Worm (Caenorhabditis elegans) whole organism, late embryonic: ENCODE measurements around the gene W03D2.9.

Source experiments
- F13H6.1 ChIP-seq: sonication (generic microtip); optimal IDR thresholded peaks from 2 replicates; lab custom pipeline; 2016; ENCODE audit warnings: missing genetic modification characterization, missing compliant biosample characterization
- ceh-24 ChIP-seq: sonication (generic microtip); optimal IDR thresholded peaks from 2 replicates; lab custom pipeline; 2016; ENCODE audit warnings: mild to moderate bottlenecking, missing genetic modification characterization, missing compliant biosample characterization
- ceh-45 ChIP-seq: fragments of 200-800 bp; sonication (Bioruptor generic); IDR thresholded peaks from 2 replicates; pipeline ENCODE4 v1.3.6; 2022; ENCODE audit warnings: missing genetic modification reagents, missing genetic modification characterization, missing compliant biosample characterization
- nfya-1 ChIP-seq: sonication (generic microtip); optimal IDR thresholded peaks from 2 replicates; lab custom pipeline; 2017; ENCODE audit warnings: missing genetic modification characterization, mild to moderate bottlenecking, missing compliant biosample characterization, antibody characterized with exemption, moderate library complexity
- pax-1 ChIP-seq: fragments of 150-350 bp; optimal IDR thresholded peaks from 2 replicates; lab custom pipeline; 2014; ENCODE audit warnings: missing biosample characterization, missing genetic modification characterization
- pqm-1 ChIP-seq: sonication (generic microtip); optimal IDR thresholded peaks from 2 replicates; lab custom pipeline; 2016; ENCODE audit warnings: missing genetic modification characterization, missing compliant biosample characterization
- tbx-2 ChIP-seq: sonication (generic microtip); optimal IDR thresholded peaks from 2 replicates; lab custom pipeline; 2016; ENCODE audit warnings: missing genetic modification characterization, missing compliant biosample characterization
- tbx-7 ChIP-seq: sonication (generic microtip); optimal IDR thresholded peaks from 2 replicates; lab custom pipeline; 2016; ENCODE audit warnings: missing genotype, missing genetic modification characterization, missing compliant biosample characterization

DNA sequence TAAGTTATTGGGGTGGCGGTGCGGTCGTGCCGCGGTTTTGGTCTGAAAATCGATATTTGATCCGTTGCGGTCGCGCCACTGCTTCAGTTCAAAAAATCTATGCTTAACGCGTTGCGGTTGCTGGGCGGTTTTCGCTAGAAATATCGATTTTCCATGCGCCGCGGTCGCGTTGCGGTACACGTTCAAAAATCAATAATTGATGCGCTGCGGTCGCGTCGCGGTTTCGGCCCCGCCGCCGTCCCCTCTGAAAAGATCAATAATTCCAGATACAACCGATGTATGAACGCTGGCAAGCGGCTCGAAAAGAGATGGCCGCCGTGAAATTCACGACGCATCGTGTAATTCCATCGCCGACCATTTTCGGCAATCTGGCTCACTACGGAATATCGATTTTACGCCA, 33.5 kb downstream of the W03D2.9 start:
- no peak for TF ChIP-seq ceh-24 (tag; lab: Kevin White, UChicago)
- TF ChIP-seq pqm-1 (tag; lab: Kevin White, UChicago) = no peak
- no peak for TF ChIP-seq nfya-1 (tag; lab: Kevin White, UChicago)
- TF ChIP-seq pax-1 (tag; lab: Kevin White, UChicago) = no peak
- TF ChIP-seq F13H6.1 = no peak
- TF ChIP-seq tbx-7 = no peak
- no peak for TF ChIP-seq ceh-45 (GFP tag; lab: Robert Waterston, UW)
- no peak for TF ChIP-seq tbx-2 (tag; lab: Kevin White, UChicago)
